Worm (Caenorhabditis elegans) whole organism, L4/young adult: Measurements from ENCODE around the gene fbxb-19.

ENCODE experiments used
- dao-5 ChIP-seq: sonication (generic microtip); optimal IDR thresholded peaks from 2 replicates; lab custom pipeline; 2016; ENCODE audit warnings: missing genotype, missing genetic modification characterization, moderate library complexity, missing compliant biosample characterization
- him-1 ChIP-seq: sonication (generic microtip); optimal IDR thresholded peaks from 2 replicates; lab custom pipeline; 2016; ENCODE audit warnings: missing genotype, missing genetic modification reagents, missing genetic modification characterization, missing compliant biosample characterization

ce11 chrII:1663516-1663915, 25.5 kb downstream of the fbxb-19 start, which contains the start of gene duxl-1:
- no peak for TF ChIP-seq dao-5 (tag; lab: Kevin White, UChicago)
- no peak for TF ChIP-seq him-1 (tag; lab: Kevin White, UChicago)
